Fruit fly (Drosophila melanogaster) whole organism, prepupa: ENCODE data around the gene Ptp10D.

Experiments
- Blimp-1 ChIP-seq: fragments of 200-800 bp; sonication (Bioruptor generic); optimal IDR thresholded peaks from 3 replicates; lab custom pipeline; 2017; ENCODE audit warnings: missing biosample characterization, missing genetic modification characterization, mild to moderate bottlenecking, moderate library complexity, missing genetic modification reagents
- CG10631 ChIP-seq: fragments of 200-800 bp; sonication (Bioruptor generic); optimal IDR thresholded peaks from 2 replicates; lab custom pipeline; 2016; ENCODE audit warnings: missing biosample characterization, missing genetic modification characterization
- CG10669 ChIP-seq: fragments of 200-800 bp; sonication (Bioruptor generic); optimal IDR thresholded peaks from 3 replicates; lab custom pipeline; 2018; ENCODE audit warnings: missing biosample characterization, mild to moderate bottlenecking, missing genetic modification characterization, moderate library complexity
- CG11294 ChIP-seq: fragments of 200-800 bp; sonication (Bioruptor generic); IDR thresholded peaks from 2 replicates; pipeline ENCODE4 v1.3.6; 2022; ENCODE audit warnings: missing biosample characterization, missing genetic modification characterization
- CG11762 ChIP-seq: fragments of 200-800 bp; sonication (Bioruptor generic); optimal IDR thresholded peaks from 3 replicates; lab custom pipeline; 2016; ENCODE audit warnings: missing biosample characterization, missing genetic modification characterization; ENCODE audit not compliant: insufficient read depth
- CG11902 ChIP-seq: fragments of 200-800 bp; sonication (Bioruptor generic); optimal IDR thresholded peaks from 3 replicates; lab custom pipeline; 2016; ENCODE audit warnings: missing biosample characterization, missing genetic modification characterization
- CG16779 ChIP-seq: fragments of 200-800 bp; sonication (Bioruptor generic); optimal IDR thresholded peaks from 3 replicates; lab custom pipeline; 2017; ENCODE audit warnings: missing biosample characterization, mild to moderate bottlenecking, missing genetic modification characterization
- CG3032 ChIP-seq: fragments of 200-800 bp; optimal IDR thresholded peaks from 2 replicates; lab custom pipeline; 2019; ENCODE audit warnings: missing biosample characterization, mild to moderate bottlenecking, missing genetic modification characterization, moderate library complexity
- CG31627 ChIP-seq: fragments of 200-800 bp; sonication (Bioruptor generic); optimal IDR thresholded peaks from 3 replicates; lab custom pipeline; 2016; ENCODE audit warnings: missing biosample characterization, missing genetic modification characterization
- CG32006 ChIP-seq: fragments of 200-800 bp; sonication (Bioruptor generic); optimal IDR thresholded peaks from 3 replicates; lab custom pipeline; 2017; ENCODE audit warnings: missing biosample characterization, mild to moderate bottlenecking, missing genetic modification characterization
- CG34406 ChIP-seq: fragments of 200-800 bp; sonication (Bioruptor generic); optimal IDR thresholded peaks from 3 replicates; lab custom pipeline; 2016; ENCODE audit warnings: missing biosample characterization, missing genetic modification characterization
- CG3919 ChIP-seq: fragments of 200-800 bp; sonication (Bioruptor generic); optimal IDR thresholded peaks from 3 replicates; lab custom pipeline; 2016; ENCODE audit warnings: missing biosample characterization, missing genetic modification characterization
- CG4318 ChIP-seq: fragments of 200-800 bp; sonication (Bioruptor generic); optimal IDR thresholded peaks from 3 replicates; lab custom pipeline; 2017; ENCODE audit warnings: missing biosample characterization, mild to moderate bottlenecking, missing genetic modification characterization
- CG6163 ChIP-seq: fragments of 200-800 bp; sonication (Bioruptor generic); IDR thresholded peaks from 3 replicates; pipeline ENCODE4 v1.3.6; 2022; ENCODE audit warnings: missing biosample characterization, missing genetic modification characterization
- CG6276 ChIP-seq: fragments of 200-800 bp; sonication (Bioruptor generic); optimal IDR thresholded peaks from 2 replicates; lab custom pipeline; 2017; ENCODE audit warnings: missing biosample characterization, mild to moderate bottlenecking, missing genetic modification characterization
- CG6792 ChIP-seq: fragments of 200-800 bp; sonication (Bioruptor generic); optimal IDR thresholded peaks from 3 replicates; lab custom pipeline; 2016; ENCODE audit warnings: missing biosample characterization, missing genetic modification characterization
- CG6808 ChIP-seq: fragments of 200-800 bp; sonication (Bioruptor generic); optimal IDR thresholded peaks from 3 replicates; lab custom pipeline; 2017; ENCODE audit warnings: missing biosample characterization, missing genetic modification characterization, mild to moderate bottlenecking, moderate library complexity, missing genetic modification reagents
- CG6854 ChIP-seq: fragments of 200-800 bp; sonication (Bioruptor generic); optimal IDR thresholded peaks from 2 replicates; lab custom pipeline; 2017; ENCODE audit warnings: missing biosample characterization, mild to moderate bottlenecking, missing genetic modification characterization
- CG7368 ChIP-seq: fragments of 200-800 bp; sonication (Bioruptor generic); optimal IDR thresholded peaks from 3 replicates; lab custom pipeline; 2016; ENCODE audit warnings: missing biosample characterization, missing genetic modification characterization
- CG8119 ChIP-seq: fragments of 200-800 bp; sonication (Bioruptor generic); IDR thresholded peaks from 3 replicates; pipeline ENCODE4 v1.3.6; 2022; ENCODE audit warnings: missing biosample characterization, missing genetic modification characterization
- CG8319 ChIP-seq: fragments of 200-800 bp; sonication (Bioruptor generic); optimal IDR thresholded peaks from 3 replicates; lab custom pipeline; 2016; ENCODE audit warnings: missing biosample characterization, missing genetic modification characterization
- CG9139 ChIP-seq: fragments of 200-800 bp; sonication (Bioruptor generic); optimal IDR thresholded peaks from 3 replicates; lab custom pipeline; 2017; ENCODE audit warnings: missing biosample characterization, mild to moderate bottlenecking, missing genetic modification characterization
- Eip78C ChIP-seq: fragments of 200-800 bp; sonication (Bioruptor generic); peaks from one replicate; lab custom pipeline; 2016; ENCODE audit warnings: missing biosample characterization, missing genetic modification characterization
- Eip93F ChIP-seq: fragments of 200-800 bp; sonication (Bioruptor generic); optimal IDR thresholded peaks from 2 replicates; lab custom pipeline; 2016; ENCODE audit warnings: missing biosample characterization, mild to moderate bottlenecking, missing genetic modification characterization
- Ets21C ChIP-seq: fragments of 200-800 bp; sonication (Bioruptor generic); optimal IDR thresholded peaks from 3 replicates; lab custom pipeline; 2016; ENCODE audit warnings: missing biosample characterization, missing genetic modification characterization
- Ets96B ChIP-seq: fragments of 200-800 bp; optimal IDR thresholded peaks from 2 replicates; lab custom pipeline; 2019; ENCODE audit warnings: missing biosample characterization, mild to moderate bottlenecking, missing genetic modification characterization, moderate library complexity
- Hr38 ChIP-seq: sonication (Bioruptor generic); optimal IDR thresholded peaks from 2 replicates; lab custom pipeline; 2016; ENCODE audit warnings: missing biosample characterization, missing genetic modification characterization
- Hr39 ChIP-seq: fragments of 200-800 bp; sonication (Bioruptor generic); optimal IDR thresholded peaks from 2 replicates; lab custom pipeline; 2016; ENCODE audit warnings: missing biosample characterization, missing genetic modification characterization
- Hr4 ChIP-seq: fragments of 200-800 bp; sonication (Bioruptor generic); optimal IDR thresholded peaks from 3 replicates; lab custom pipeline; 2016; ENCODE audit warnings: missing biosample characterization, missing genetic modification characterization
- Lpt ChIP-seq: fragments of 200-800 bp; sonication (Bioruptor generic); optimal IDR thresholded peaks from 3 replicates; lab custom pipeline; 2016; ENCODE audit warnings: missing biosample characterization, missing genetic modification characterization
- Met ChIP-seq: fragments of 200-800 bp; sonication (Bioruptor generic); optimal IDR thresholded peaks from 3 replicates; lab custom pipeline; 2016; ENCODE audit warnings: missing biosample characterization, missing genetic modification characterization
- OdsH ChIP-seq: fragments of 200-800 bp; sonication (Bioruptor generic); optimal IDR thresholded peaks from 3 replicates; lab custom pipeline; 2016; ENCODE audit warnings: missing biosample characterization, missing genetic modification characterization
- Smox ChIP-seq: fragments of 200-800 bp; sonication (Bioruptor generic); optimal IDR thresholded peaks from 3 replicates; lab custom pipeline; 2016; ENCODE audit warnings: missing biosample characterization, missing genetic modification characterization
- Sox102F ChIP-seq: fragments of 200-800 bp; sonication (Bioruptor generic); optimal IDR thresholded peaks from 2 replicates; lab custom pipeline; 2016; ENCODE audit warnings: missing biosample characterization, mild to moderate bottlenecking, missing genetic modification characterization
- Sox14 ChIP-seq: fragments of 200-800 bp; sonication (Bioruptor generic); optimal IDR thresholded peaks from 3 replicates; lab custom pipeline; 2016; ENCODE audit warnings: missing biosample characterization, missing genetic modification characterization
- Sox15 ChIP-seq: fragments of 200-800 bp; sonication (Bioruptor generic); optimal IDR thresholded peaks from 3 replicates; lab custom pipeline; 2016; ENCODE audit warnings: missing biosample characterization, missing genetic modification characterization
- achi ChIP-seq: fragments of 200-800 bp; sonication (Bioruptor generic); optimal IDR thresholded peaks from 3 replicates; lab custom pipeline; 2016; ENCODE audit warnings: missing biosample characterization, missing genetic modification characterization
- acj6 ChIP-seq: fragments of 200-800 bp; sonication (Bioruptor generic); optimal IDR thresholded peaks from 3 replicates; lab custom pipeline; 2016; ENCODE audit warnings: missing biosample characterization, missing genetic modification characterization
- dac ChIP-seq: fragments of 200-800 bp; sonication (Bioruptor generic); optimal IDR thresholded peaks from 2 replicates; lab custom pipeline; 2017; ENCODE audit warnings: missing biosample characterization, mild to moderate bottlenecking, missing genetic modification characterization
- dsx ChIP-seq: fragments of 200-800 bp; optimal IDR thresholded peaks from 3 replicates; lab custom pipeline; 2019; ENCODE audit warnings: missing biosample characterization, mild to moderate bottlenecking, missing genetic modification characterization, moderate library complexity; ENCODE audit not compliant: poor library complexity, severe bottlenecking
- eg ChIP-seq: fragments of 200-800 bp; sonication (Bioruptor generic); IDR thresholded peaks from 3 replicates; pipeline ENCODE4 v1.3.6; 2022; ENCODE audit warnings: missing biosample characterization, missing genetic modification characterization
- esn ChIP-seq: fragments of 200-800 bp; sonication (Bioruptor generic); optimal IDR thresholded peaks from 2 replicates; lab custom pipeline; 2016; ENCODE audit warnings: missing biosample characterization, mild to moderate bottlenecking, missing genetic modification characterization, moderate library complexity
- fd59A ChIP-seq: fragments of 200-800 bp; sonication (Bioruptor generic); optimal IDR thresholded peaks from 2 replicates; lab custom pipeline; 2017; ENCODE audit warnings: missing biosample characterization, mild to moderate bottlenecking, missing genetic modification characterization, missing genetic modification reagents
- fd85E ChIP-seq: fragments of 200-800 bp; sonication (Bioruptor generic); optimal IDR thresholded peaks from 3 replicates; lab custom pipeline; 2016; ENCODE audit warnings: missing biosample characterization, missing genetic modification characterization
- fkh ChIP-seq: fragments of 200-800 bp; sonication (Bioruptor generic); optimal IDR thresholded peaks from 3 replicates; lab custom pipeline; 2017; ENCODE audit warnings: missing biosample characterization, mild to moderate bottlenecking, missing genetic modification characterization, moderate library complexity
- lz ChIP-seq: fragments of 200-800 bp; sonication (Bioruptor generic); optimal IDR thresholded peaks from 3 replicates; lab custom pipeline; 2016; ENCODE audit warnings: missing biosample characterization, missing genetic modification characterization
- net ChIP-seq: fragments of 200-800 bp; sonication (Bioruptor generic); optimal IDR thresholded peaks from 3 replicates; lab custom pipeline; 2016; ENCODE audit warnings: missing biosample characterization, missing genetic modification characterization
- pdm3 ChIP-seq: fragments of 200-800 bp; sonication (Bioruptor generic); optimal IDR thresholded peaks from 3 replicates; lab custom pipeline; 2016; ENCODE audit warnings: missing biosample characterization, missing genetic modification characterization
- salr ChIP-seq, 2 experiments: fragments of 200-800 bp; sonication (Bioruptor generic); optimal IDR thresholded peaks; 3 replicates each; lab custom pipeline; 2016 to 2018; ENCODE audit warnings: missing biosample characterization in 2 of 2, missing genetic modification characterization in 2 of 2, mild to moderate bottlenecking in 1 of 2
- ss ChIP-seq, 2 experiments: fragments of 200-800 bp; sonication (Bioruptor generic); optimal IDR thresholded peaks; 2 replicates in 1 of 2; 3 replicates in 1 of 2; lab custom pipeline; 2017 to 2018; ENCODE audit warnings: mild to moderate bottlenecking in 2 of 2, missing biosample characterization in 2 of 2, missing genetic modification characterization in 2 of 2, moderate library complexity in 1 of 2
- svp ChIP-seq: fragments of 200-800 bp; sonication (Bioruptor generic); peaks from one replicate; lab custom pipeline; 2016; ENCODE audit warnings: missing biosample characterization, missing genetic modification characterization
- topi ChIP-seq: fragments of 200-800 bp; sonication (Bioruptor generic); optimal IDR thresholded peaks from 3 replicates; lab custom pipeline; 2016; ENCODE audit warnings: missing biosample characterization, missing genetic modification characterization
- vri ChIP-seq: fragments of 200-800 bp; sonication (Bioruptor generic); optimal IDR thresholded peaks from 3 replicates; lab custom pipeline; 2016; ENCODE audit warnings: missing biosample characterization, mild to moderate bottlenecking, missing genetic modification characterization

Ptp10D gene

dm6 chrX:11720138-11720537, 98.3 kb downstream of the Ptp10D start, which contains the start of gene Tango10:
Gene Tango10 (plus strand): TSS chrX:11720245.
- TF ChIP-seq CG11762 (GFP tag; lab: Kevin White, UChicago): no peak
- TF ChIP-seq esn (GFP tag; lab: Kevin White, UChicago): peak; percentile 62
- TF ChIP-seq net (GFP tag; lab: Kevin White, UChicago): no peak
- peak; percentile 47 for TF ChIP-seq CG11902 (GFP tag; lab: Kevin White, UChicago)
- no peak for TF ChIP-seq OdsH (GFP tag; lab: Kevin White, UChicago)
- TF ChIP-seq CG32006 (GFP tag; lab: Kevin White, UChicago): no peak
- TF ChIP-seq dsx (GFP tag; lab: Kevin White, UChicago): no peak
- TF ChIP-seq CG8319: no peak
- no peak for TF ChIP-seq Sox102F
- TF ChIP-seq svp: no peak
- TF ChIP-seq salr (GFP tag; optimal IDR thresholded peaks at IDR 0.05; lab: Kevin White, UChicago): no peak
- TF ChIP-seq ss (GFP tag; optimal IDR thresholded peaks at IDR 0.05; lab: Kevin White, UChicago): no peak
- peak; percentile 71 for TF ChIP-seq Hr39 (GFP tag; lab: Kevin White, UChicago)
- peak; percentile 74 for TF ChIP-seq CG10631 (GFP tag; lab: Kevin White, UChicago)
- no peak for TF ChIP-seq CG16779 (tag; lab: Kevin White, UChicago)
- peak; percentile 56 for TF ChIP-seq CG7368 (GFP tag; lab: Kevin White, UChicago)
- no peak for TF ChIP-seq Hr4 (GFP tag; lab: Kevin White, UChicago)
- peak; percentile 19 for TF ChIP-seq CG6792 (GFP tag; lab: Kevin White, UChicago)
- TF ChIP-seq CG10669 (GFP tag; lab: Kevin White, UChicago): no peak
- TF ChIP-seq Sox14 (GFP tag; lab: Kevin White, UChicago): peak; percentile 68
- TF ChIP-seq Lpt (GFP tag; lab: Kevin White, UChicago): no peak
- no peak for TF ChIP-seq CG11294 (GFP tag; lab: Robert Waterston, UW)
- peak; percentile 39; the same call in 1 of the 3 replicates for TF ChIP-seq CG6163 (GFP tag; lab: Robert Waterston, UW)
- no peak for TF ChIP-seq CG6854 (GFP tag; lab: Kevin White, UChicago)
- TF ChIP-seq CG6808 (GFP tag; lab: Kevin White, UChicago): no peak
- TF ChIP-seq eg (GFP tag; lab: Robert Waterston, UW): peak; percentile 47
- TF ChIP-seq topi (GFP tag; lab: Kevin White, UChicago): peak; percentile 60
- TF ChIP-seq Sox15 (GFP tag; lab: Kevin White, UChicago): peak; percentile 16
- TF ChIP-seq acj6 (GFP tag; lab: Kevin White, UChicago): no peak
- TF ChIP-seq fkh: no peak
- TF ChIP-seq Eip93F (GFP tag; lab: Kevin White, UChicago): no peak
- peak; percentile 55 for TF ChIP-seq CG3919 (GFP tag; lab: Kevin White, UChicago)
- TF ChIP-seq CG8119: no peak
- peak; percentile 32 for TF ChIP-seq Ets96B (tag; lab: Kevin White, UChicago)
- no peak for TF ChIP-seq CG6276 (GFP tag; lab: Kevin White, UChicago)
- peak; percentile 53 for TF ChIP-seq Ets21C (GFP tag; lab: Kevin White, UChicago)
- no peak for TF ChIP-seq Smox (GFP tag; lab: Kevin White, UChicago)
- TF ChIP-seq CG31627 (GFP tag; lab: Kevin White, UChicago): peak; percentile 70
- TF ChIP-seq Blimp-1 (GFP tag; lab: Kevin White, UChicago): no peak
- no peak for TF ChIP-seq CG9139 (GFP tag; lab: Kevin White, UChicago)
- TF ChIP-seq vri (GFP tag; lab: Kevin White, UChicago): no peak
- no peak for TF ChIP-seq pdm3 (GFP tag; lab: Kevin White, UChicago)
- TF ChIP-seq CG4318: no peak
- peak; percentile 41 for TF ChIP-seq Eip78C (GFP tag; lab: Kevin White, UChicago)
- TF ChIP-seq fd59A: no peak
- no peak for TF ChIP-seq fd85E (GFP tag; lab: Kevin White, UChicago)
- TF ChIP-seq CG3032 (tag; lab: Kevin White, UChicago): peak; percentile 34
- no peak for TF ChIP-seq Hr38 (GFP tag; lab: Kevin White, UChicago)
- peak; percentile 43 for TF ChIP-seq achi (GFP tag; lab: Kevin White, UChicago)
- TF ChIP-seq lz (GFP tag; lab: Kevin White, UChicago): peak; percentile 37
- TF ChIP-seq Met (GFP tag; lab: Kevin White, UChicago): no peak
- TF ChIP-seq dac (GFP tag; lab: Kevin White, UChicago): no peak
- TF ChIP-seq CG34406 (GFP tag; lab: Kevin White, UChicago): no peak
